Worm (Caenorhabditis elegans): ENCODE results near the gene ZC196.3.

DNA sequence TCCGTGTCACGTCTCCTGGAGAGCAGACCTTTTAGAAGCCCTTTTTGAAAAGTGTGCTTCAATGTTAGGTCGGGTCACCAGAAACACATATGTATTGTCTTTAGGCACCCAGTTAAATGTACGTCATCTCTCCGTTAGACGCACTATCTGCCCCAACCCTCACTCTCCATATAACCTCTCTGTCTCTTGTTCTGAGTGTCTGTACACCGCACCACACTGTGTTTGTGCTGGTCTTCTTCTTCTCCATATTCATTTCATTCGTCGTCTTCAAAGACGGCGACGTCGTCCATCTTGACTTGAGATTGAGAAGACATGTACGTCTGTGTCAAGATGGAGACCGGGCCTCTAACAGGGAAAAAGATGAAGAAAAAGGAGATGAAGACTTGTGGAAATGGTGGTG, 45.6 kb downstream of the ZC196.3 start:
- TF ChIP-seq unc-98 (GFP tag; IDR thresholded peaks at IDR 0.05), result no peak
- no peak for TF ChIP-seq nhr-76 (tag; optimal IDR thresholded peaks at IDR 0.05)
- TF ChIP-seq unc-86 (tag; optimal IDR thresholded peaks at IDR 0.05), result no peak
- TF ChIP-seq lin-13 (GFP tag; optimal IDR thresholded peaks at IDR 0.05), result no peak
- TF ChIP-seq dpl-1 (GFP tag; optimal IDR thresholded peaks at IDR 0.05), result no peak
- no peak for TF ChIP-seq zag-1 (tag; optimal IDR thresholded peaks at IDR 0.05)
- no peak for TF ChIP-seq nhr-28 (tag; optimal IDR thresholded peaks at IDR 0.05)
- TF ChIP-seq ceh-82 (tag; optimal IDR thresholded peaks at IDR 0.05), result no peak
- no peak for TF ChIP-seq lin-39 (tag; optimal IDR thresholded peaks at IDR 0.05)
- no peak for TF ChIP-seq ceh-88 (GFP tag; IDR thresholded peaks at IDR 0.05)
- TF ChIP-seq ztf-11 (tag; optimal IDR thresholded peaks at IDR 0.05), result no peak

Data from whole organism, L1 larva.